Worm (Caenorhabditis elegans) whole organism, L1 larva: ENCODE measurements around the gene B0035.3.

ENCODE experiments used
- egl-13 ChIP-seq: sonication (generic microtip); optimal IDR thresholded peaks from 2 replicates; lab custom pipeline; 2016; ENCODE audit warnings: missing genotype, missing genetic modification reagents, missing genetic modification characterization, missing compliant biosample characterization
- elt-2 ChIP-seq: sonication (generic microtip); optimal IDR thresholded peaks from 2 replicates; lab custom pipeline; 2016; ENCODE audit warnings: missing genetic modification characterization, mild to moderate bottlenecking, inconsistent platforms, missing compliant biosample characterization, missing genetic modification reagents
- fkh-4 ChIP-seq: sonication (generic microtip); optimal IDR thresholded peaks from 2 replicates; lab custom pipeline; 2016; ENCODE audit warnings: missing compliant biosample characterization, missing genetic modification characterization, borderline replicate concordance
- jun-1 ChIP-seq: fragments of 150-350 bp; optimal IDR thresholded peaks from 2 replicates; lab custom pipeline; 2014; ENCODE audit warnings: missing biosample characterization, missing genetic modification reagents, missing genetic modification characterization
- lin-39 ChIP-seq: fragments of 150-350 bp; optimal IDR thresholded peaks from 2 replicates; lab custom pipeline; 2014; ENCODE audit warnings: missing biosample characterization, missing genetic modification reagents, missing genetic modification characterization
- nhr-11 ChIP-seq: fragments of 150-350 bp; optimal IDR thresholded peaks from 2 replicates; lab custom pipeline; 2014; ENCODE audit warnings: missing biosample characterization, missing genetic modification characterization
- nhr-90 ChIP-seq: sonication (generic microtip); optimal IDR thresholded peaks from 2 replicates; lab custom pipeline; 2016; ENCODE audit warnings: mild to moderate bottlenecking, missing genetic modification characterization, missing compliant biosample characterization; ENCODE audit not compliant: poor library complexity
- rnt-1 ChIP-seq: sonication (generic microtip); optimal IDR thresholded peaks from 2 replicates; lab custom pipeline; 2016; ENCODE audit warnings: mild to moderate bottlenecking, missing genetic modification characterization, moderate library complexity, missing compliant biosample characterization
- snu-23 ChIP-seq: sonication (generic microtip); optimal IDR thresholded peaks from 2 replicates; lab custom pipeline; 2016; ENCODE audit warnings: missing genetic modification characterization, missing compliant biosample characterization
- unc-86 ChIP-seq: sonication (generic microtip); optimal IDR thresholded peaks from 2 replicates; lab custom pipeline; 2016; ENCODE audit warnings: missing genetic modification characterization, missing compliant biosample characterization
- ztf-11 ChIP-seq, 2 experiments: sonication (generic microtip); optimal IDR thresholded peaks; 2 replicates each; lab custom pipeline; 2016 to 2017; ENCODE audit warnings: missing genetic modification characterization in 2 of 2, missing biosample characterization in 1 of 2, missing compliant biosample characterization in 1 of 2

DNA sequence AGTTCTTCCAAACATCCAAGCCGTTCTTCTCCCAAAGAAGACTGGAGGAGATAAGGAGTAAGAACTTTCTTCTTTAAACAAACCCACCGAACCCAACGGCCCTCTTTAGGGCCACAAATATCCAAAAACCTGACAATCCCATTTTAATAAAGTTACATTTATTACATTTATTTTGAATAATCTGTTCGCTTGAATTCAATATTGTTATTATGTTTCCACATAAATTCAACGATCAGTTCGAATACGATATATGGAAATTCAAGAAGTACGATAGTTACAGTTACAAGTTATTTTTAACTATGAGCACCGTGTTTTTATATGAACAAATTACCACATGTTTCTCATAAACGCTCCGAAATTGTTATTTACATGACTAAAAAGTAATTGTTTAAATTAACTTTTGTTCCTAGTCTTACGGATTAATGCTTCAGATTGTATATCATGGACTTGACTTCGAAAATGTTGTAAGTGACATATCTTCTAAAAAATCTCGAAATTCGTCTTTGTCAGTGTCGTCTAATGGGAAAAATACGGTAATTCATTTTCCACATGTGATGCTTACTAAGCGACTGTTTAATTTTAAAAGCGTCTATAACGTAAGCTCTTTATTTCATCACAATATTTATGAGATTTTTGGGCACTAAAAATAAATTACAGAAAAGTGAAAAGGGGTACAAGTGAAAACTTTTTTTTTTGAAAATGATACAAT, 26.1 kb upstream of the B0035.3 start:
- TF ChIP-seq snu-23 (GFP tag; lab: Kevin White, UChicago) (no peak), egl-13 (tag; lab: Kevin White, UChicago) (no peak), unc-86 (tag; lab: Kevin White, UChicago) (no peak), nhr-11 (tag; lab: Kevin White, UChicago) (no peak), elt-2 (tag; lab: Kevin White, UChicago) (no peak), fkh-4 (no peak), nhr-90 (no peak), lin-39 (tag; lab: Kevin White, UChicago) (no peak), rnt-1 (no peak), jun-1 (no peak), ztf-11 (tag; optimal IDR thresholded peaks at IDR 0.05; lab: Kevin White, UChicago) (no peak)
